Fruit fly (Drosophila melanogaster) whole organism: ENCODE results near the gene sac.

ENCODE experiments used
- Dll ChIP-seq: fragments of >200 bp; optimal IDR thresholded peaks from 2 replicates; lab custom pipeline; 2017
- usp ChIP-seq: fragments of >200 bp; optimal IDR thresholded peaks from 2 replicates; lab custom pipeline; 2017; ENCODE audit warnings: missing biosample characterization, missing genetic modification characterization, mixed read lengths

dm6 chr3R:4472694-4472975, 8.0 kb upstream of the sac start:
- no peak for TF ChIP-seq Dll
- TF ChIP-seq usp (GFP tag; lab: Kevin White, UChicago), result no peak
